Fruit fly (Drosophila melanogaster) whole organism, adult: Measurements from ENCODE around the gene Wdr24.

ENCODE experiments used
- CG11617 ChIP-seq: fragments of 200-800 bp; sonication (Bioruptor generic); optimal IDR thresholded peaks from 2 replicates; lab custom pipeline; 2017; ENCODE audit warnings: mild to moderate bottlenecking, missing biosample characterization, missing genetic modification reagents, missing genetic modification characterization
- CG12768 ChIP-seq: fragments of 200-800 bp; sonication (Bioruptor generic); optimal IDR thresholded peaks from 2 replicates; lab custom pipeline; 2017; ENCODE audit warnings: missing biosample characterization, missing genetic modification characterization, mild to moderate bottlenecking, moderate library complexity, missing genetic modification reagents
- CG14711 ChIP-seq: fragments of 200-800 bp; sonication (Bioruptor generic); optimal IDR thresholded peaks from 2 replicates; lab custom pipeline; 2018; ENCODE audit warnings: missing biosample characterization, mild to moderate bottlenecking, missing genetic modification characterization, moderate library complexity
- CG1620 ChIP-seq: fragments of 200-800 bp; sonication (Bioruptor generic); optimal IDR thresholded peaks from 2 replicates; lab custom pipeline; 2016; ENCODE audit warnings: missing biosample characterization, missing genetic modification characterization
- CG33017 ChIP-seq: fragments of 200-800 bp; sonication (Bioruptor generic); optimal IDR thresholded peaks from 2 replicates; lab custom pipeline; 2018; ENCODE audit warnings: missing biosample characterization, mild to moderate bottlenecking, missing genetic modification characterization, moderate library complexity
- CG5204 ChIP-seq: fragments of 200-800 bp; sonication (Bioruptor generic); optimal IDR thresholded peaks from 2 replicates; lab custom pipeline; 2016; ENCODE audit warnings: missing biosample characterization, missing genetic modification characterization
- CG7045 ChIP-seq: fragments of 200-800 bp; sonication (Bioruptor generic); optimal IDR thresholded peaks from 2 replicates; lab custom pipeline; 2017; ENCODE audit warnings: missing biosample characterization, mild to moderate bottlenecking, missing genetic modification characterization
- CG7101 ChIP-seq: fragments of 200-800 bp; sonication (Bioruptor generic); optimal IDR thresholded peaks from 2 replicates; lab custom pipeline; 2018; ENCODE audit warnings: missing biosample characterization, mild to moderate bottlenecking, missing genetic modification characterization, moderate library complexity
- Clk ChIP-seq: fragments of 200-800 bp; sonication (Bioruptor generic); optimal IDR thresholded peaks from 2 replicates; lab custom pipeline; 2017; ENCODE audit warnings: missing biosample characterization, missing genetic modification characterization
- Crg-1 ChIP-seq: fragments of 200-800 bp; sonication (Bioruptor generic); optimal IDR thresholded peaks from 2 replicates; lab custom pipeline; 2016; ENCODE audit warnings: missing biosample characterization, missing genetic modification characterization
- Hr96 ChIP-seq: fragments of 200-800 bp; sonication (Bioruptor generic); optimal IDR thresholded peaks from 2 replicates; lab custom pipeline; 2016; ENCODE audit warnings: missing biosample characterization, missing genetic modification characterization
- Mnt ChIP-seq: fragments of 200-800 bp; sonication (Bioruptor generic); optimal IDR thresholded peaks from 2 replicates; lab custom pipeline; 2016; ENCODE audit warnings: missing biosample characterization, mild to moderate bottlenecking, missing genetic modification characterization
- bab1 ChIP-seq: fragments of 200-800 bp; sonication (Bioruptor generic); optimal IDR thresholded peaks from 3 replicates; lab custom pipeline; 2019; ENCODE audit warnings: missing biosample characterization, mild to moderate bottlenecking, missing genetic modification characterization, moderate library complexity
- cic ChIP-seq: fragments of 200-800 bp; sonication (Bioruptor generic); optimal IDR thresholded peaks from 2 replicates; lab custom pipeline; 2017; ENCODE audit warnings: missing biosample characterization, mild to moderate bottlenecking, missing genetic modification characterization, moderate library complexity
- cnc ChIP-seq, 2 experiments: fragments of >200 bp; optimal IDR thresholded peaks; 2 replicates each; lab custom pipeline; 2017
- ovo ChIP-seq: fragments of 200-800 bp; sonication (Bioruptor generic); optimal IDR thresholded peaks from 2 replicates; lab custom pipeline; 2016; ENCODE audit warnings: missing biosample characterization, missing genetic modification characterization
- pad ChIP-seq: fragments of 200-800 bp; sonication (Bioruptor generic); optimal IDR thresholded peaks from 3 replicates; lab custom pipeline; 2017; ENCODE audit warnings: missing biosample characterization, missing genetic modification characterization, mild to moderate bottlenecking, moderate library complexity, missing genetic modification reagents
- tj ChIP-seq: fragments of 200-800 bp; sonication (Bioruptor generic); optimal IDR thresholded peaks from 3 replicates; lab custom pipeline; 2017; ENCODE audit warnings: missing biosample characterization, mild to moderate bottlenecking, missing genetic modification characterization, moderate library complexity
- toe ChIP-seq: fragments of 200-800 bp; sonication (Bioruptor generic); optimal IDR thresholded peaks from 2 replicates; lab custom pipeline; 2016; ENCODE audit warnings: missing biosample characterization, missing genetic modification characterization

Wdr24 gene

dm6 chr3R:29695744-29696143 is 49.1 kb downstream of the Wdr24 start:
- TF ChIP-seq CG11617 (GFP tag; lab: Kevin White, UChicago) = no peak
- no peak for TF ChIP-seq CG5204 (GFP tag; lab: Kevin White, UChicago)
- TF ChIP-seq CG7045 (GFP tag; lab: Kevin White, UChicago) = no peak

dm6 chr3R:29692009-29692641 is 52.8 kb downstream of the Wdr24 start, which contains the start of gene dmrt99B:
dmrt99B (plus strand) TSS chr3R:29692591.
- TF ChIP-seq CG12768 (GFP tag; lab: Kevin White, UChicago) (no peak), CG11617 (GFP tag; lab: Kevin White, UChicago) (no peak), CG7101 (no peak), cic (GFP tag; lab: Kevin White, UChicago) (no peak), cnc (optimal IDR thresholded peaks at IDR 0.05; lab: Kevin White, UChicago) (no peak), CG33017 (tag; lab: Kevin White, UChicago) (no peak), CG7045 (GFP tag; lab: Kevin White, UChicago) (no peak), tj (no peak), Hr96 (GFP tag; lab: Kevin White, UChicago) (no peak), Clk (GFP tag; lab: Kevin White, UChicago) (no peak), CG14711 (tag; lab: Kevin White, UChicago) (no peak), CG1620 (GFP tag; lab: Kevin White, UChicago) (no peak), toe (no peak), CG5204 (GFP tag; lab: Kevin White, UChicago) (no peak), Mnt (GFP tag; lab: Kevin White, UChicago) (no peak), pad (GFP tag; lab: Kevin White, UChicago) (no peak), ovo (no peak), Crg-1 (GFP tag; lab: Kevin White, UChicago) (no peak), bab1 (GFP tag; lab: Kevin White, UChicago) (no peak)
